Worm (Caenorhabditis elegans) whole organism, mixed stage, embryonic: Measurements from ENCODE around the gene C16A3.6.

Source experiments
- M03D4.4 ChIP-seq: sonication (generic microtip); optimal IDR thresholded peaks from 2 replicates; lab custom pipeline; 2017; ENCODE audit warnings: mild to moderate bottlenecking, missing genetic modification characterization, missing compliant biosample characterization
- bed-3 ChIP-seq: fragments of 200-800 bp; sonication (Bioruptor generic); optimal IDR thresholded peaks from 3 replicates; lab custom pipeline; 2018; ENCODE audit warnings: mild to moderate bottlenecking, missing genetic modification characterization, moderate library complexity, missing compliant biosample characterization
- ceh-39 ChIP-seq: fragments of 150-350 bp; optimal IDR thresholded peaks from 2 replicates; lab custom pipeline; 2014; ENCODE audit warnings: missing biosample characterization, missing genetic modification characterization
- ceh-43 ChIP-seq: fragments of 200-800 bp; sonication (Bioruptor generic); optimal IDR thresholded peaks from 2 replicates; lab custom pipeline; 2018; ENCODE audit warnings: mild to moderate bottlenecking, missing genetic modification characterization, moderate library complexity, missing compliant biosample characterization
- ceh-83 ChIP-seq: fragments of 200-800 bp; sonication (Bioruptor generic); optimal IDR thresholded peaks from 2 replicates; lab custom pipeline; 2018; ENCODE audit warnings: mild to moderate bottlenecking, missing genetic modification characterization, missing compliant biosample characterization
- ces-1 ChIP-seq: fragments of 150-350 bp; optimal IDR thresholded peaks from 2 replicates; lab custom pipeline; 2014; ENCODE audit warnings: missing biosample characterization, missing genetic modification reagents, missing genetic modification characterization
- cnd-1 ChIP-seq: fragments of 200-800 bp; sonication (Bioruptor generic); optimal IDR thresholded peaks from 2 replicates; lab custom pipeline; 2018; ENCODE audit warnings: mild to moderate bottlenecking, missing genetic modification characterization, missing compliant biosample characterization
- drap-1 ChIP-seq: fragments of 200-800 bp; sonication (Bioruptor generic); optimal IDR thresholded peaks from 3 replicates; lab custom pipeline; 2018; ENCODE audit warnings: mild to moderate bottlenecking, missing genetic modification characterization, missing compliant biosample characterization
- elt-1 ChIP-seq: sonication (generic microtip); optimal IDR thresholded peaks from 2 replicates; lab custom pipeline; 2017; ENCODE audit warnings: missing genetic modification characterization, mild to moderate bottlenecking, missing compliant biosample characterization, antibody characterized with exemption, moderate library complexity, borderline replicate concordance; ENCODE audit not compliant: insufficient read depth
- elt-3 ChIP-seq: fragments of 150-350 bp; optimal IDR thresholded peaks from 2 replicates; lab custom pipeline; 2014; ENCODE audit warnings: missing biosample characterization, missing genetic modification characterization
- flh-1 ChIP-seq: fragments of 200-800 bp; sonication (Bioruptor generic); optimal IDR thresholded peaks from 2 replicates; lab custom pipeline; 2018; ENCODE audit warnings: mild to moderate bottlenecking, missing genetic modification characterization, moderate library complexity, missing compliant biosample characterization
- ham-2 ChIP-seq: fragments of 200-800 bp; sonication (Bioruptor generic); optimal IDR thresholded peaks from 2 replicates; lab custom pipeline; 2018; ENCODE audit warnings: mild to moderate bottlenecking, missing genetic modification characterization, missing compliant biosample characterization
- hlh-1 ChIP-seq: fragments of 150-350 bp; optimal IDR thresholded peaks from 2 replicates; lab custom pipeline; 2014; ENCODE audit warnings: missing biosample characterization, missing genetic modification reagents, missing genetic modification characterization
- lin-13 ChIP-seq: fragments of 150-350 bp; optimal IDR thresholded peaks from 2 replicates; lab custom pipeline; 2014; ENCODE audit warnings: missing biosample characterization, missing genetic modification characterization
- lin-32 ChIP-seq: fragments of 200-800 bp; sonication (Bioruptor generic); optimal IDR thresholded peaks from 2 replicates; lab custom pipeline; 2018; ENCODE audit warnings: mild to moderate bottlenecking, missing genetic modification characterization, missing compliant biosample characterization
- lsy-2 ChIP-seq: fragments of 150-350 bp; optimal IDR thresholded peaks from 2 replicates; lab custom pipeline; 2014; ENCODE audit warnings: missing biosample characterization, missing genetic modification characterization
- mep-1 ChIP-seq: fragments of 150-350 bp; optimal IDR thresholded peaks from 2 replicates; lab custom pipeline; 2017; ENCODE audit warnings: missing biosample characterization, missing genetic modification reagents, missing genetic modification characterization, inconsistent platforms
- mls-2 ChIP-seq: sonication (generic microtip); optimal IDR thresholded peaks from 2 replicates; lab custom pipeline; 2016; ENCODE audit warnings: mild to moderate bottlenecking, missing genetic modification characterization, moderate library complexity, missing compliant biosample characterization
- nhr-237 ChIP-seq: fragments of 150-350 bp; optimal IDR thresholded peaks from 2 replicates; lab custom pipeline; 2014; ENCODE audit warnings: missing biosample characterization, missing genetic modification characterization
- nhr-28 ChIP-seq: fragments of 150-350 bp; optimal IDR thresholded peaks from 2 replicates; lab custom pipeline; 2014; ENCODE audit warnings: missing biosample characterization, missing genetic modification characterization
- nhr-76 ChIP-seq: sonication (generic microtip); optimal IDR thresholded peaks from 2 replicates; lab custom pipeline; 2017; ENCODE audit warnings: missing biosample characterization, missing genetic modification characterization
- pha-4 ChIP-seq: fragments of 150-350 bp; optimal IDR thresholded peaks from 2 replicates; lab custom pipeline; 2018; ENCODE audit warnings: missing biosample characterization, missing genetic modification reagents, missing genetic modification characterization
- sem-2 ChIP-seq: fragments of 200-800 bp; sonication (Bioruptor generic); optimal IDR thresholded peaks from 2 replicates; lab custom pipeline; 2018; ENCODE audit warnings: mild to moderate bottlenecking, missing genetic modification characterization, missing compliant biosample characterization
- snpc-4 ChIP-seq: fragments of 150-350 bp; optimal IDR thresholded peaks from 2 replicates; lab custom pipeline; 2014; ENCODE audit warnings: missing biosample characterization, missing genetic modification characterization
- sptf-1 ChIP-seq: sonication (generic microtip); optimal IDR thresholded peaks from 2 replicates; lab custom pipeline; 2017; ENCODE audit warnings: mild to moderate bottlenecking, missing genetic modification characterization, moderate library complexity, missing compliant biosample characterization
- tbx-8 ChIP-seq: fragments of 200-800 bp; sonication (Bioruptor generic); optimal IDR thresholded peaks from 2 replicates; lab custom pipeline; 2018; ENCODE audit warnings: mild to moderate bottlenecking, missing genetic modification characterization, moderate library complexity, missing compliant biosample characterization
- unc-120 ChIP-seq: sonication (generic microtip); optimal IDR thresholded peaks from 2 replicates; lab custom pipeline; 2017; ENCODE audit warnings: missing genetic modification characterization, missing compliant biosample characterization; ENCODE audit not compliant: poor library complexity, severe bottlenecking
- unc-39 ChIP-seq: fragments of 150-350 bp; optimal IDR thresholded peaks from 2 replicates; lab custom pipeline; 2014; ENCODE audit warnings: missing biosample characterization, missing genetic modification characterization
- zip-8 ChIP-seq: fragments of 150-350 bp; optimal IDR thresholded peaks from 2 replicates; lab custom pipeline; 2014; ENCODE audit warnings: missing biosample characterization, missing genetic modification characterization
- ztf-11 ChIP-seq: fragments of 150-350 bp; optimal IDR thresholded peaks from 2 replicates; lab custom pipeline; 2014; ENCODE audit warnings: missing biosample characterization, missing genetic modification characterization

The C16A3.6 gene

ce11 chrIII:6344737-6345136, 34.3 kb upstream of the C16A3.6 start (continued):
- TF ChIP-seq bed-3 (GFP tag; lab: Kevin White, UChicago) (no peak), lin-32 (no peak), ces-1 (peak; percentile 54), hlh-1 (peak; percentile 55), ceh-39 (tag; lab: Kevin White, UChicago) (peak; percentile 56), elt-1 (tag; lab: Kevin White, UChicago) (no peak), lsy-2 (peak; percentile 96), pha-4 (tag; lab: Kevin White, UChicago) (peak; percentile 70), snpc-4 (tag; lab: Kevin White, UChicago) (no peak)

ce11 chrIII:6345968-6346498, 33.0 kb upstream of the C16A3.6 start, which contains the start of the genes trmt-10C.2 and C56G2.22:
trmt-10C.2 (plus strand) TSS chrIII:6346281.
C56G2.22 (plus strand) TSS chrIII:6346448.
- no peak for TF ChIP-seq unc-120 (tag; lab: Kevin White, UChicago)
- peak; percentile 41 for TF ChIP-seq pha-4 (tag; lab: Kevin White, UChicago)
- TF ChIP-seq cnd-1 (tag; lab: Kevin White, UChicago): no peak
- no peak for TF ChIP-seq zip-8 (tag; lab: Kevin White, UChicago)
- TF ChIP-seq nhr-76: no peak

ce11 chrIII:6348578-6348977, 30.4 kb upstream of the C16A3.6 start:
- TF ChIP-seq snpc-4 (tag; lab: Kevin White, UChicago) (no peak), ceh-43 (GFP tag; lab: Kevin White, UChicago) (no peak), hlh-1 (no peak), bed-3 (GFP tag; lab: Kevin White, UChicago) (no peak), nhr-76 (no peak), ham-2 (GFP tag; lab: Kevin White, UChicago) (no peak), drap-1 (no peak), pha-4 (tag; lab: Kevin White, UChicago) (no peak), tbx-8 (no peak)

ce11 chrIII:6350424-6350823, 28.6 kb upstream of the C16A3.6 start:
- TF ChIP-seq ztf-11 (tag; lab: Kevin White, UChicago) (no peak), unc-39 (tag; lab: Kevin White, UChicago) (no peak), drap-1 (no peak), lsy-2 (no peak), ceh-39 (tag; lab: Kevin White, UChicago) (no peak), sptf-1 (tag; lab: Kevin White, UChicago) (no peak), hlh-1 (no peak), sem-2 (no peak), nhr-237 (tag; lab: Kevin White, UChicago) (no peak), nhr-28 (tag; lab: Kevin White, UChicago) (no peak), lin-13 (no peak), ceh-83 (GFP tag; lab: Kevin White, UChicago) (no peak), ces-1 (no peak), nhr-76 (no peak), M03D4.4 (no peak)

DNA sequence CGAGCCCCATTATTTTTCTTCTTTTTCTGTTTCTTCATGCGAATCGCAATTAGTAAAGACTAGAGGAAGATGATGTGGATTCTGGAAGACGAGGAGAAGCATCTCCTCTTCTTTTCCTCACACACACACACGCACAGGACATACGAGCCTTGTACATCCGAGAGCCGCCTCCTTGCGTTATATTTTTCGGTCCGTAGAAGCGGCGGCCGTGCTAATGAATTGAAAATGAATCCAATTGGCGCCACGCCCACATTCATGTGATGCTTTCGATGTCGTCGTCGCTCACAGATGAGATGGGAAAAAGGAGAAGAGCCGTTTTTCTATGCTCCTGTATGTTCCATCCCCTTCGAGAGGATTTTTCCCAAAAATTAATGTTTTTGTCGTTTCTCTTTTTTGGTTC, 27.6 kb upstream of the C16A3.6 start:
- TF ChIP-seq mep-1 (tag; lab: Kevin White, UChicago): no peak
- no peak for TF ChIP-seq flh-1
- TF ChIP-seq elt-1 (tag; lab: Kevin White, UChicago): no peak
- no peak for TF ChIP-seq pha-4 (tag; lab: Kevin White, UChicago)
- TF ChIP-seq snpc-4 (tag; lab: Kevin White, UChicago): no peak
- TF ChIP-seq cnd-1 (tag; lab: Kevin White, UChicago): no peak
- TF ChIP-seq hlh-1: no peak
- no peak for TF ChIP-seq tbx-8
- TF ChIP-seq unc-120 (tag; lab: Kevin White, UChicago): no peak
- TF ChIP-seq elt-3: no peak
- no peak for TF ChIP-seq mls-2 (tag; lab: Kevin White, UChicago)
- TF ChIP-seq sem-2: no peak
- TF ChIP-seq ham-2 (GFP tag; lab: Kevin White, UChicago): no peak

DNA sequence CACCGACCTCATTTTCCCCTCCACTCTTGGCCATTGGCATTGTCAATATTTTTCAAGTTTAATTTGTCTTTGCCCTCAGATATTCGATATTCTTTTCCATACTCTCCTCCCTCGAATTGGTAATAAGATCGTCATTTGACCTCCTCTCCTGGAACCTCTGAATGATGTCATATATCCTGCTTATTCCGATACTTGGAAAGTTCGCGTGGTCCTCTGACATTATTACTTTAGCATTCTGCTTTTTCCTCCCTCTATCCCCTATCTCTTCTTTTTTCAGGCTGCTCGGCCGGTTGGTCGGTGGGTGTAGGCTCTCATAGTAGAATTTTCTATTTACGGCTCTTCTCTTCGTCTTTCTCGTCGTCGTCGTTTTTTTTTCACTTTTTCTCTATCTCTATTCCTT, 26.6 kb upstream of the C16A3.6 start:
- TF ChIP-seq mep-1 (tag; lab: Kevin White, UChicago): no peak
- no peak for TF ChIP-seq lin-32
- TF ChIP-seq hlh-1: no peak
- no peak for TF ChIP-seq drap-1
- TF ChIP-seq ceh-43 (GFP tag; lab: Kevin White, UChicago): no peak
- TF ChIP-seq, all 35 proteins: peak for 0
